Fruit fly (Drosophila melanogaster) S2 (cell line): ENCODE data around the gene RapGAP1.

Experiments
- CG8478 ChIP-seq: fragments of >200 bp; optimal IDR thresholded peaks from 2 replicates; lab custom pipeline; 2018
- CTCF ChIP-seq, 2 experiments: fragments of >200 bp; optimal IDR thresholded peaks; 2 replicates each; lab custom pipeline; 2018

- no peak for TF ChIP-seq CG8478 (lab: Kevin White, UChicago)
- TF ChIP-seq CTCF (optimal IDR thresholded peaks at IDR 0.05; lab: Kevin White, UChicago) = no peak
These were observed 92.6 kb downstream of the RapGAP1 start for dm6 chr2L:7486222-7486621.
